Worm (Caenorhabditis elegans): ENCODE measurements around the gene glb-2.

ce11 chrIV:7258253-7258652 is 4.8 kb downstream of the glb-2 start, which contains the start of gene C06E4.6:
- no peak for TF ChIP-seq pqm-1 (tag; optimal IDR thresholded peaks at IDR 0.05)
- no peak for TF ChIP-seq sup-37 (GFP tag; optimal IDR thresholded peaks at IDR 0.05)
- TF ChIP-seq lin-13 (GFP tag; optimal IDR thresholded peaks at IDR 0.05), result no peak
- no peak for TF ChIP-seq lsy-2 (tag; optimal IDR thresholded peaks at IDR 0.05)
